Worm (Caenorhabditis elegans) whole organism, L1 larva: Measurements from ENCODE around the gene Y57A10A.29.

Experiments
- C04F5.9 ChIP-seq: sonication (generic microtip); optimal IDR thresholded peaks from 2 replicates; lab custom pipeline; 2016; ENCODE audit warnings: missing genetic modification characterization, missing compliant biosample characterization
- aha-1 ChIP-seq: fragments of 150-350 bp; optimal IDR thresholded peaks from 2 replicates; lab custom pipeline; 2014; ENCODE audit warnings: missing biosample characterization, missing genetic modification characterization
- alr-1 ChIP-seq: fragments of 200-800 bp; sonication (Bioruptor generic); optimal IDR thresholded peaks from 2 replicates; lab custom pipeline; 2018; ENCODE audit warnings: borderline replicate concordance, mild to moderate bottlenecking, missing genetic modification characterization, missing compliant biosample characterization
- aly-2 ChIP-seq: fragments of 150-350 bp; optimal IDR thresholded peaks from 2 replicates; lab custom pipeline; 2014; ENCODE audit warnings: missing biosample characterization, missing genetic modification characterization
- ama-1 ChIP-seq: fragments of 150-350 bp; optimal IDR thresholded peaks from 2 replicates; lab custom pipeline; 2014
- blmp-1 ChIP-seq: fragments of 150-350 bp; optimal IDR thresholded peaks from 2 replicates; lab custom pipeline; 2014; ENCODE audit warnings: missing biosample characterization, missing genetic modification characterization
- ceh-63 ChIP-seq: fragments of 200-800 bp; sonication (Bioruptor generic); optimal IDR thresholded peaks from 2 replicates; lab custom pipeline; 2018; ENCODE audit warnings: mild to moderate bottlenecking, missing genetic modification characterization, missing compliant biosample characterization
- ceh-8 ChIP-seq: fragments of 200-800 bp; sonication (Bioruptor generic); optimal IDR thresholded peaks from 2 replicates; lab custom pipeline; 2018; ENCODE audit warnings: mild to moderate bottlenecking, missing genetic modification characterization, moderate library complexity, missing compliant biosample characterization
- ceh-82 ChIP-seq, 3 experiments: fragments of 150-350 bp in 1 of 3; sonication (generic microtip) in 2 of 3; optimal IDR thresholded peaks; 2 replicates each; lab custom pipeline; 2014 to 2017; ENCODE audit warnings: missing biosample characterization in 3 of 3, missing genetic modification characterization in 3 of 3
- ceh-90 ChIP-seq: sonication (generic microtip); optimal IDR thresholded peaks from 2 replicates; lab custom pipeline; 2016; ENCODE audit warnings: missing genetic modification characterization, missing compliant biosample characterization
- ces-1 ChIP-seq: fragments of 150-350 bp; optimal IDR thresholded peaks from 2 replicates; lab custom pipeline; 2014; ENCODE audit warnings: missing biosample characterization, missing genetic modification reagents, missing genetic modification characterization
- dpl-1 ChIP-seq, 3 experiments: fragments of 150-350 bp in 2 of 3; sonication (generic microtip) in 1 of 3; optimal IDR thresholded peaks; 2 replicates each; lab custom pipeline; 2014 to 2017; ENCODE audit warnings: missing biosample characterization in 3 of 3, missing genetic modification characterization in 3 of 3, missing genetic modification reagents in 3 of 3
- efl-3 ChIP-seq: fragments of 200-800 bp; sonication (Bioruptor generic); optimal IDR thresholded peaks from 2 replicates; lab custom pipeline; 2018; ENCODE audit warnings: mild to moderate bottlenecking, missing genetic modification characterization, missing compliant biosample characterization
- elt-3 ChIP-seq, 6 experiments: fragments of 150-350 bp in 1 of 6; sonication (generic microtip); optimal IDR thresholded peaks; 2 replicates each; lab custom pipeline; 2017 to 2018; ENCODE audit warnings: missing biosample characterization in 6 of 6, missing genetic modification characterization in 6 of 6, inconsistent platforms in 1 of 6
- ets-5 ChIP-seq: fragments of 200-800 bp; sonication (Bioruptor generic); IDR thresholded peaks from 2 replicates; pipeline ENCODE4 v1.3.6; 2022; ENCODE audit warnings: missing genetic modification characterization, missing compliant biosample characterization
- fkh-10 ChIP-seq: sonication (generic microtip); optimal IDR thresholded peaks from 2 replicates; lab custom pipeline; 2017; ENCODE audit warnings: missing biosample characterization, missing genetic modification reagents, missing genetic modification characterization
- fkh-8 ChIP-seq: sonication (generic microtip); optimal IDR thresholded peaks from 2 replicates; lab custom pipeline; 2016; ENCODE audit warnings: mild to moderate bottlenecking, missing genetic modification characterization, missing compliant biosample characterization
- fos-1 ChIP-seq: fragments of 150-350 bp; optimal IDR thresholded peaks from 2 replicates; lab custom pipeline; 2014; ENCODE audit warnings: missing biosample characterization, missing genetic modification characterization
- hlh-17 ChIP-seq: fragments of 200-800 bp; sonication (Bioruptor generic); optimal IDR thresholded peaks from 2 replicates; lab custom pipeline; 2018; ENCODE audit warnings: missing genetic modification characterization, mild to moderate bottlenecking, missing compliant biosample characterization, moderate library complexity, borderline replicate concordance
- hpl-2 ChIP-seq: fragments of 150-350 bp; optimal IDR thresholded peaks from 2 replicates; lab custom pipeline; 2014; ENCODE audit warnings: missing biosample characterization, missing genetic modification reagents, missing genetic modification characterization
- lin-14 ChIP-seq: fragments of 200-800 bp; sonication (Bioruptor generic); optimal IDR thresholded peaks from 2 replicates; lab custom pipeline; 2018; ENCODE audit warnings: mild to moderate bottlenecking, missing genetic modification characterization, moderate library complexity, missing compliant biosample characterization
- lin-15B ChIP-seq: fragments of 150-350 bp; sonication (generic microtip); optimal IDR thresholded peaks from 3 replicates; lab custom pipeline; 2014; ENCODE audit warnings: missing biosample characterization, missing genetic modification characterization
- mab-9 ChIP-seq: fragments of 200-800 bp; sonication (Bioruptor generic); IDR thresholded peaks from 2 replicates; pipeline ENCODE4 v1.3.6; 2022; ENCODE audit warnings: missing genetic modification reagents, missing genetic modification characterization, missing compliant biosample characterization
- mep-1 ChIP-seq: fragments of 150-350 bp; optimal IDR thresholded peaks from 2 replicates; lab custom pipeline; 2014; ENCODE audit warnings: missing biosample characterization, missing genetic modification characterization
- nhr-11 ChIP-seq: fragments of 150-350 bp; optimal IDR thresholded peaks from 2 replicates; lab custom pipeline; 2014; ENCODE audit warnings: missing biosample characterization, missing genetic modification characterization
- nhr-20 ChIP-seq: sonication (generic microtip); optimal IDR thresholded peaks from 2 replicates; lab custom pipeline; 2016; ENCODE audit warnings: mild to moderate bottlenecking, missing genetic modification characterization, missing compliant biosample characterization
- nhr-237 ChIP-seq: fragments of 150-350 bp; optimal IDR thresholded peaks from 2 replicates; lab custom pipeline; 2014; ENCODE audit warnings: missing biosample characterization, missing genetic modification characterization
- nhr-47 ChIP-seq: sonication (generic microtip); optimal IDR thresholded peaks from 2 replicates; lab custom pipeline; 2016; ENCODE audit warnings: mild to moderate bottlenecking, missing genetic modification characterization, moderate library complexity, missing compliant biosample characterization
- nhr-71 ChIP-seq: sonication (generic microtip); optimal IDR thresholded peaks from 2 replicates; lab custom pipeline; 2016; ENCODE audit warnings: mild to moderate bottlenecking, missing genetic modification characterization, moderate library complexity, missing compliant biosample characterization
- nhr-76 ChIP-seq: sonication (generic microtip); optimal IDR thresholded peaks from 2 replicates; lab custom pipeline; 2017; ENCODE audit warnings: missing biosample characterization, missing genetic modification characterization
- nhr-77 ChIP-seq: fragments of 150-350 bp; optimal IDR thresholded peaks from 2 replicates; lab custom pipeline; 2014; ENCODE audit warnings: missing biosample characterization, missing genetic modification characterization
- nhr-84 ChIP-seq: sonication (generic microtip); optimal IDR thresholded peaks from 2 replicates; lab custom pipeline; 2017; ENCODE audit warnings: missing biosample characterization, missing genetic modification characterization
- nhr-90 ChIP-seq: sonication (generic microtip); optimal IDR thresholded peaks from 2 replicates; lab custom pipeline; 2016; ENCODE audit warnings: mild to moderate bottlenecking, missing genetic modification characterization, missing compliant biosample characterization; ENCODE audit not compliant: poor library complexity
- pag-3 ChIP-seq: sonication (generic microtip); optimal IDR thresholded peaks from 2 replicates; lab custom pipeline; 2017; ENCODE audit warnings: missing genetic modification characterization, mild to moderate bottlenecking, missing compliant biosample characterization, antibody characterized with exemption, borderline replicate concordance; ENCODE audit not compliant: insufficient read depth
- pqm-1 ChIP-seq: sonication (generic microtip); optimal IDR thresholded peaks from 3 replicates; lab custom pipeline; 2017; ENCODE audit warnings: missing biosample characterization, missing genetic modification characterization
- sox-4 ChIP-seq: sonication (generic microtip); optimal IDR thresholded peaks from 2 replicates; lab custom pipeline; 2016; ENCODE audit warnings: missing genetic modification characterization, missing compliant biosample characterization
- sptf-1 ChIP-seq: fragments of 150-350 bp; optimal IDR thresholded peaks from 2 replicates; lab custom pipeline; 2014; ENCODE audit warnings: missing biosample characterization, missing genetic modification characterization
- swsn-7 ChIP-seq: sonication (generic microtip); optimal IDR thresholded peaks from 2 replicates; lab custom pipeline; 2016; ENCODE audit warnings: missing genetic modification characterization, missing compliant biosample characterization
- unc-130 ChIP-seq: fragments of 150-350 bp; optimal IDR thresholded peaks from 2 replicates; lab custom pipeline; 2017; ENCODE audit warnings: missing biosample characterization, missing genetic modification characterization, inconsistent platforms
- unc-62 ChIP-seq: fragments of 150-350 bp; optimal IDR thresholded peaks from 2 replicates; lab custom pipeline; 2014; ENCODE audit warnings: missing biosample characterization, missing genetic modification reagents, missing genetic modification characterization
- vab-15 ChIP-seq: sonication (generic microtip); optimal IDR thresholded peaks from 2 replicates; lab custom pipeline; 2017; ENCODE audit warnings: missing genotype, mild to moderate bottlenecking, missing genetic modification characterization, missing compliant biosample characterization
- zag-1 ChIP-seq: fragments of 150-350 bp; optimal IDR thresholded peaks from 2 replicates; lab custom pipeline; 2014; ENCODE audit warnings: missing biosample characterization, missing genetic modification characterization
- zip-4 ChIP-seq: fragments of 200-800 bp; sonication (Bioruptor generic); optimal IDR thresholded peaks from 2 replicates; lab custom pipeline; 2018; ENCODE audit warnings: mild to moderate bottlenecking, missing genetic modification characterization, moderate library complexity, missing compliant biosample characterization
- ztf-4 ChIP-seq: fragments of 150-350 bp; optimal IDR thresholded peaks from 2 replicates; lab custom pipeline; 2014; ENCODE audit warnings: missing biosample characterization, missing genetic modification characterization

Y57A10A.29 gene

ce11 chrII:12256528-12256927, 22.8 kb upstream of the Y57A10A.29 start, which contains the start of gene parn-2:
TSS of gene parn-2 (minus strand) at chrII:12256628.
- no peak for TF ChIP-seq nhr-77 (tag; lab: Kevin White, UChicago)
- TF ChIP-seq vab-15 = no peak
- no peak for TF ChIP-seq sox-4 (tag; lab: Kevin White, UChicago)
- no peak for TF ChIP-seq zag-1 (tag; lab: Kevin White, UChicago)
- no peak for TF ChIP-seq nhr-237 (tag; lab: Kevin White, UChicago)
- TF ChIP-seq elt-3 (tag; optimal IDR thresholded peaks at IDR 0.05; lab: Kevin White, UChicago) = no peak

ce11 chrII:12257095-12257494, 22.3 kb upstream of the Y57A10A.29 start:
- TF ChIP-seq fos-1 (tag; lab: Kevin White, UChicago) = no peak
- TF ChIP-seq ceh-63 (GFP tag; lab: Kevin White, UChicago) = no peak
- no peak for TF ChIP-seq dpl-1 (GFP tag; optimal IDR thresholded peaks at IDR 0.05; lab: Kevin White, UChicago)
- TF ChIP-seq nhr-84 (tag; lab: Kevin White, UChicago) = no peak
- TF ChIP-seq nhr-77 (tag; lab: Kevin White, UChicago) = no peak
- no peak for TF ChIP-seq ztf-4 (tag; lab: Kevin White, UChicago)
- no peak for TF ChIP-seq ceh-82 (tag; optimal IDR thresholded peaks at IDR 0.05; lab: Kevin White, UChicago)
- TF ChIP-seq nhr-11 (tag; lab: Kevin White, UChicago) = no peak
- TF ChIP-seq nhr-71 (tag; lab: Kevin White, UChicago) = no peak
- no peak for TF ChIP-seq sptf-1 (tag; lab: Kevin White, UChicago)
- no peak for TF ChIP-seq hpl-2 (GFP tag; lab: Kevin White, UChicago)
- TF ChIP-seq nhr-76 (tag; lab: Kevin White, UChicago) = no peak
- no peak for TF ChIP-seq nhr-237 (tag; lab: Kevin White, UChicago)
- TF ChIP-seq zip-4 (GFP tag; lab: Kevin White, UChicago) = no peak
- TF ChIP-seq aly-2 (tag; lab: Kevin White, UChicago) = no peak
- TF ChIP-seq C04F5.9 (tag; lab: Kevin White, UChicago) = no peak
- no peak for TF ChIP-seq efl-3
- no peak for TF ChIP-seq nhr-90 (tag; lab: Kevin White, UChicago)
- TF ChIP-seq aha-1 = no peak
- TF ChIP-seq, all 84 proteins: peak for 0

- TF ChIP-seq fkh-8 (tag; lab: Kevin White, UChicago) (peak; percentile 83), nhr-47 (tag; lab: Kevin White, UChicago) (peak; percentile 29), ets-5 (GFP tag; lab: Robert Waterston, UW) (no peak), blmp-1 (no peak), nhr-71 (tag; lab: Kevin White, UChicago) (peak; percentile 42), ceh-8 (GFP tag; lab: Kevin White, UChicago) (peak; percentile 58), ceh-63 (GFP tag; lab: Kevin White, UChicago) (no peak)
These were observed 18.8 kb upstream of the Y57A10A.29 start for ce11 chrII:12260538-12260937.

DNA sequence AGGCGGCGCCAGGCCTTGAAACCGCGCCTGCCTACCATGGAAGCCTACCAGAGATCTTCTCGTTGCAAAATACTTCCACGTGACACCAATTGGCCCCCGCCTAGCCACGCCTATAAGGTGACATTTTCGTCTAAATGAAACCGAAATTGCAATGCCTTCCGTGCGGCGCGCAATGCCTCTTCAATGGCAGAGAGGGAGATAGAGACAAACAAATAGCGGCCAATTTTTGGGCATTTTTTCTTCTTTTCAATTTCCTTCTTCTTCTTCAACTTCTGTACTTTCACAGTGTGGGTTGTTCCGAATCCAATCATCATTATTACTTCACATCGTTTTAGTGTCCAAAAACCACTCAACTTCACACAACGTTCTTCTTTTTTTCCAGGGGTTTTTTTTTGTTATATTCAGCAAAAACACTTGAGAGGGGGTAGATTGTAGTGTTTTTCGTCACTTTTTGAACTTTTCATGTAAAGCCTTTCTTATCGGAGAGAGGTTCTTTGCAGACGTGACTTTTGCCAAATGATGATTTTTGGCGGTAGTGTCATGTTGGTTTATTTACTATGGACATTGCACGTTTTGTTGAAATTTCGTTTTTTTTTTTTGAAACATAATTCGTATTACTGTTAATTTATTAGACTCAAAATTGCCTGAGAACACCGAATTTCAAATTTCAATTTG, 18.1 kb upstream of the Y57A10A.29 start:
- TF ChIP-seq nhr-90 (tag; lab: Kevin White, UChicago) = peak; percentile 20
- TF ChIP-seq alr-1 (tag; lab: Kevin White, UChicago) = no peak
- no peak for TF ChIP-seq mab-9 (GFP tag; lab: Robert Waterston, UW)
- no peak for TF ChIP-seq hlh-17 (GFP tag; lab: Kevin White, UChicago)
- TF ChIP-seq zip-4 (GFP tag; lab: Kevin White, UChicago) = no peak
- TF ChIP-seq swsn-7 (tag; lab: Kevin White, UChicago) = no peak
- TF ChIP-seq elt-3 (tag; optimal IDR thresholded peaks at IDR 0.05; lab: Kevin White, UChicago) = no peak
- no peak for TF ChIP-seq zag-1 (tag; lab: Kevin White, UChicago)
- TF ChIP-seq nhr-71 (tag; lab: Kevin White, UChicago) = peak; percentile 14
- TF ChIP-seq unc-130 (tag; lab: Kevin White, UChicago) = no peak
- TF ChIP-seq ces-1 (GFP tag; lab: Kevin White, UChicago) = no peak
- TF ChIP-seq mep-1 = peak; percentile 34
- no peak for TF ChIP-seq lin-14 (GFP tag; lab: Kevin White, UChicago)
- no peak for TF ChIP-seq pqm-1 (tag; lab: Kevin White, UChicago)
- TF ChIP-seq unc-62 (GFP tag; lab: Kevin White, UChicago) = no peak
- TF ChIP-seq pag-3 = peak; percentile 72
- TF ChIP-seq lin-15B (tag; lab: Kevin White, UChicago) = no peak
- TF ChIP-seq ama-1 (lab: Kevin White, UChicago) = no peak
- TF ChIP-seq ceh-90 = no peak
- peak; percentile 22 for TF ChIP-seq nhr-20 (tag; lab: Kevin White, UChicago)
- no peak for TF ChIP-seq hpl-2 (GFP tag; lab: Kevin White, UChicago)
- no peak for TF ChIP-seq sox-4 (tag; lab: Kevin White, UChicago)
- no peak for TF ChIP-seq ztf-4 (tag; lab: Kevin White, UChicago)
- no peak for TF ChIP-seq fkh-10 (GFP tag; lab: Kevin White, UChicago)
